Fruit fly (Drosophila melanogaster): ENCODE data around the gene CG2145.
A peak's percentile ranks its signal among the peaks of the same experiment; 100 is the strongest.

The CG2145 gene

dm6 chrX:10931250-10931649, 4.1 kb downstream of the CG2145 start:
- TF ChIP-seq CG9948 (tag; optimal IDR thresholded peaks at IDR 0.05) (no peak), CG32121 (GFP tag; IDR thresholded peaks at IDR 0.05) (no peak), Pif1A (GFP tag; optimal IDR thresholded peaks at IDR 0.05) (no peak), Pif1B (GFP tag; optimal IDR thresholded peaks at IDR 0.05) (no peak), CG4496 (GFP tag; IDR thresholded peaks at IDR 0.05) (no peak), CG13204 (GFP tag; optimal IDR thresholded peaks at IDR 0.05) (no peak), CG34367 (tag; optimal IDR thresholded peaks at IDR 0.05) (no peak), CG15710 (tag; optimal IDR thresholded peaks at IDR 0.05) (no peak), gl (tag; optimal IDR thresholded peaks at IDR 0.05) (no peak), Ets98B (GFP tag; IDR thresholded peaks at IDR 0.05) (no peak), EcR (GFP tag; optimal IDR thresholded peaks at IDR 0.05) (no peak), CG8301 (tag; optimal IDR thresholded peaks at IDR 0.05) (no peak), CG17806 (tag; optimal IDR thresholded peaks at IDR 0.05) (no peak), fd96Ca (GFP tag; IDR thresholded peaks at IDR 0.05) (no peak), CG8159 (tag; optimal IDR thresholded peaks at IDR 0.05) (no peak)

dm6 chrX:10932300-10932699, 5.1 kb downstream of the CG2145 start:
- no peak for TF ChIP-seq CG17806 (tag; optimal IDR thresholded peaks at IDR 0.05)
- TF ChIP-seq fd96Ca (GFP tag; IDR thresholded peaks at IDR 0.05): peak; percentile 25; the same call in 1 of the 3 replicates
- TF ChIP-seq gl (tag; optimal IDR thresholded peaks at IDR 0.05): peak; percentile 50
- TF ChIP-seq CG13204 (GFP tag; optimal IDR thresholded peaks at IDR 0.05): peak; percentile 47
- no peak for TF ChIP-seq D1 (tag; optimal IDR thresholded peaks at IDR 0.05)
- TF ChIP-seq CG12605 (GFP tag; IDR thresholded peaks at IDR 0.05): peak; percentile 35; the same call in 1 of the 2 replicates
- peak; percentile 1 for TF ChIP-seq Snoo (tag; optimal IDR thresholded peaks at IDR 0.05)
- peak; percentile 15 for TF ChIP-seq CG34367 (tag; optimal IDR thresholded peaks at IDR 0.05)
- no peak for TF ChIP-seq rn (GFP tag; IDR thresholded peaks at IDR 0.05)
- peak; percentile 41; the same call in 1 of the 2 replicates for TF ChIP-seq Ets98B (GFP tag; IDR thresholded peaks at IDR 0.05)
- no peak for TF ChIP-seq CG32121 (GFP tag; IDR thresholded peaks at IDR 0.05)
- no peak for TF ChIP-seq CG8301 (tag; optimal IDR thresholded peaks at IDR 0.05)
- TF ChIP-seq CG10348 (GFP tag; IDR thresholded peaks at IDR 0.05): no peak
- no peak for TF ChIP-seq Pif1B (GFP tag; optimal IDR thresholded peaks at IDR 0.05)
- TF ChIP-seq CG9948 (tag; optimal IDR thresholded peaks at IDR 0.05): no peak
- no peak for TF ChIP-seq CG14655 (GFP tag; optimal IDR thresholded peaks at IDR 0.05)
- no peak for TF ChIP-seq Pif1A (GFP tag; optimal IDR thresholded peaks at IDR 0.05)
- TF ChIP-seq CG8159 (tag; optimal IDR thresholded peaks at IDR 0.05): no peak
- peak; percentile 36 for TF ChIP-seq CG15710 (tag; optimal IDR thresholded peaks at IDR 0.05)
- peak; percentile 83 for TF ChIP-seq EcR (GFP tag; optimal IDR thresholded peaks at IDR 0.05)
- peak; percentile 61; the same call in 2 of the 3 replicates for TF ChIP-seq CG4496 (GFP tag; IDR thresholded peaks at IDR 0.05)

DNA sequence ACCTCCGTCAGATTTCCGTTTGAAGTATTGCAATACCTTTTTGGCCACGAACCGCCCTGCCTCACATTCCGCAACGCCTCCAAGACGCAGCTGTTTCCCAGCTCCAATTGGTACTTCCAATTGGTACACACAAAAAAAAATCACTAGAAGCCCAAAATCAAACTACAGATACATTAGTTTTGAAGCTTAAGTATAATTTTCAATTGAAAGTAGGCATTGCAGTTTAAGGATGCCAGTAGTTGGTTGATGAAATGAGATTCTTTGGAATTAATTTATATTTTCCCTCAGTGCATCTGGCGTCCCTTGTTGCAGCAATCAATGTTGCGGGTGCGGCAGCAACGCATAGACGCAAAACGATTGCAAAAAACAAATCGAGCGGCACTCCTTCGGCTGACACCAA, 6.6 kb downstream of the CG2145 start:
- 0 out of 2 replicates have a peak, but pooled peaks have one; percentile 8 for TF ChIP-seq Ets98B (GFP tag; IDR thresholded peaks at IDR 0.05)
- TF ChIP-seq CG10348 (GFP tag; IDR thresholded peaks at IDR 0.05): no peak
- peak; percentile 24 for TF ChIP-seq CG17806 (tag; optimal IDR thresholded peaks at IDR 0.05)
- TF ChIP-seq rn (GFP tag; IDR thresholded peaks at IDR 0.05): no peak
- peak; percentile 14 for TF ChIP-seq CG8159 (tag; optimal IDR thresholded peaks at IDR 0.05)
- TF ChIP-seq CG15710 (tag; optimal IDR thresholded peaks at IDR 0.05): no peak
- peak; percentile 44; the same call in 1 of the 3 replicates for TF ChIP-seq fd96Ca (GFP tag; IDR thresholded peaks at IDR 0.05)
- peak; percentile 61 for TF ChIP-seq Pif1A (GFP tag; optimal IDR thresholded peaks at IDR 0.05)
- TF ChIP-seq D1 (tag; optimal IDR thresholded peaks at IDR 0.05): no peak
- TF ChIP-seq gl (tag; optimal IDR thresholded peaks at IDR 0.05): no peak
- peak; percentile 60; the same call in 1 of the 2 replicates for TF ChIP-seq CG32121 (GFP tag; IDR thresholded peaks at IDR 0.05)
- peak; percentile 26 for TF ChIP-seq CG9948 (tag; optimal IDR thresholded peaks at IDR 0.05)
- TF ChIP-seq CG34367 (tag; optimal IDR thresholded peaks at IDR 0.05): peak; percentile 1
- peak; percentile 43 for TF ChIP-seq CG8301 (tag; optimal IDR thresholded peaks at IDR 0.05)
- peak; percentile 53 for TF ChIP-seq CG14655 (GFP tag; optimal IDR thresholded peaks at IDR 0.05)
- no peak for TF ChIP-seq CG13204 (GFP tag; optimal IDR thresholded peaks at IDR 0.05)
- no peak for TF ChIP-seq CG12605 (GFP tag; IDR thresholded peaks at IDR 0.05)
- no peak for TF ChIP-seq Snoo (tag; optimal IDR thresholded peaks at IDR 0.05)

dm6 chrX:10935587-10935986, 8.4 kb downstream of the CG2145 start:
- TF ChIP-seq CG17806 (tag; optimal IDR thresholded peaks at IDR 0.05) (no peak), EcR (GFP tag; optimal IDR thresholded peaks at IDR 0.05) (no peak), CG9948 (tag; optimal IDR thresholded peaks at IDR 0.05) (no peak), Snoo (tag; optimal IDR thresholded peaks at IDR 0.05) (no peak), Pif1B (GFP tag; optimal IDR thresholded peaks at IDR 0.05) (no peak), CG12605 (GFP tag; IDR thresholded peaks at IDR 0.05) (no peak), Pif1A (GFP tag; optimal IDR thresholded peaks at IDR 0.05) (no peak), Ets98B (GFP tag; IDR thresholded peaks at IDR 0.05) (no peak), CG13204 (GFP tag; optimal IDR thresholded peaks at IDR 0.05) (no peak), CG34367 (tag; optimal IDR thresholded peaks at IDR 0.05) (no peak), CG10348 (GFP tag; IDR thresholded peaks at IDR 0.05) (no peak), D1 (tag; optimal IDR thresholded peaks at IDR 0.05) (no peak), CG14655 (GFP tag; optimal IDR thresholded peaks at IDR 0.05) (no peak)

- TF ChIP-seq CG9948 (tag; optimal IDR thresholded peaks at IDR 0.05) (peak; percentile 86), rn (GFP tag; IDR thresholded peaks at IDR 0.05) (peak; percentile 62; the same call in 1 of the 2 replicates), CG10348 (GFP tag; IDR thresholded peaks at IDR 0.05) (no peak), CG12605 (GFP tag; IDR thresholded peaks at IDR 0.05) (peak; percentile 81), CG15710 (tag; optimal IDR thresholded peaks at IDR 0.05) (peak; percentile 89), Pif1A (GFP tag; optimal IDR thresholded peaks at IDR 0.05) (peak; percentile 88), CG17806 (tag; optimal IDR thresholded peaks at IDR 0.05) (peak; percentile 89), EcR (GFP tag; optimal IDR thresholded peaks at IDR 0.05) (peak; percentile 31), CG13204 (GFP tag; optimal IDR thresholded peaks at IDR 0.05) (peak; percentile 83), fd96Ca (GFP tag; IDR thresholded peaks at IDR 0.05) (peak; percentile 85), Ets98B (GFP tag; IDR thresholded peaks at IDR 0.05) (peak; percentile 90), gl (tag; optimal IDR thresholded peaks at IDR 0.05) (peak; percentile 80), CG8159 (tag; optimal IDR thresholded peaks at IDR 0.05) (peak; percentile 88), CG32121 (GFP tag; IDR thresholded peaks at IDR 0.05) (peak; percentile 90), CG34367 (tag; optimal IDR thresholded peaks at IDR 0.05) (peak; percentile 89), Snoo (tag; optimal IDR thresholded peaks at IDR 0.05) (peak; percentile 40), CG8301 (tag; optimal IDR thresholded peaks at IDR 0.05) (peak; percentile 83), Pif1B (GFP tag; optimal IDR thresholded peaks at IDR 0.05) (peak; percentile 78), CG4496 (GFP tag; IDR thresholded peaks at IDR 0.05) (peak; percentile 94), CG14655 (GFP tag; optimal IDR thresholded peaks at IDR 0.05) (peak; percentile 82), D1 (tag; optimal IDR thresholded peaks at IDR 0.05) (peak; percentile 23)
Measured at dm6 chrX:10936599-10936998, 9.4 kb downstream of the CG2145 start.
